Worm (Caenorhabditis elegans) whole organism, midembryonic: ENCODE results near the gene srw-99.

Experiments
- T22C8.4 ChIP-seq: fragments of 200-800 bp; sonication (Bioruptor generic); IDR thresholded peaks from 2 replicates; pipeline ENCODE4 v1.3.6; 2022; ENCODE audit warnings: missing genetic modification characterization, missing compliant biosample characterization
- cog-1 ChIP-seq: sonication (generic microtip); optimal IDR thresholded peaks from 2 replicates; lab custom pipeline; 2016; ENCODE audit warnings: missing genetic modification characterization, missing compliant biosample characterization
- flt-1 ChIP-seq: fragments of 200-800 bp; sonication (Bioruptor generic); IDR thresholded peaks from 2 replicates; pipeline ENCODE4 v1.3.6; 2022; ENCODE audit warnings: missing genetic modification characterization, missing compliant biosample characterization
- klf-2 ChIP-seq: fragments of 200-800 bp; sonication (Bioruptor generic); conservative IDR thresholded peaks from 2 replicates; pipeline ENCODE4 v1.3.6; 2022; ENCODE audit warnings: missing genetic modification reagents, missing genetic modification characterization, missing compliant biosample characterization
- ref-1 ChIP-seq: fragments of 200-800 bp; sonication (Bioruptor generic); conservative IDR thresholded peaks from 2 replicates; pipeline ENCODE4 v1.3.6; 2022; ENCODE audit warnings: missing genetic modification reagents, missing genetic modification characterization, missing compliant biosample characterization
- tab-1 ChIP-seq: fragments of 200-800 bp; sonication (Bioruptor generic); IDR thresholded peaks from 2 replicates; pipeline ENCODE4 v1.3.6; 2022; ENCODE audit warnings: missing genetic modification characterization, missing compliant biosample characterization
- ztf-23 ChIP-seq: fragments of 200-800 bp; sonication (Bioruptor generic); IDR thresholded peaks from 2 replicates; pipeline ENCODE4 v1.3.6; 2022; ENCODE audit warnings: missing genetic modification reagents, missing genetic modification characterization, missing compliant biosample characterization
- ztf-29 ChIP-seq: fragments of 200-800 bp; sonication (Bioruptor generic); IDR thresholded peaks from 2 replicates; pipeline ENCODE4 v1.3.6; 2022; ENCODE audit warnings: missing genetic modification reagents, missing genetic modification characterization, missing compliant biosample characterization

- TF ChIP-seq ztf-23 (GFP tag; lab: Robert Waterston, UW) (no peak), T22C8.4 (GFP tag; lab: Robert Waterston, UW) (no peak), flt-1 (GFP tag; lab: Robert Waterston, UW) (no peak), tab-1 (GFP tag; lab: Robert Waterston, UW) (no peak), klf-2 (GFP tag; lab: Robert Waterston, UW) (no peak), ztf-29 (GFP tag; lab: Robert Waterston, UW) (no peak), ref-1 (no peak), cog-1 (tag; lab: Kevin White, UChicago) (no peak)
Measured at ce11 chrV:1725353-1725752, 16.8 kb downstream of the srw-99 start, which contains the start of gene sri-27.
